Worm (Caenorhabditis elegans) whole organism, young adult: ENCODE data around the gene C49A9.10.

Experiments
- Y79H2A.3 ChIP-seq: fragments of 200-800 bp; sonication (Bioruptor generic); conservative IDR thresholded peaks from 2 replicates; pipeline ENCODE4 v1.3.6; 2022; ENCODE audit warnings: missing genetic modification reagents, missing genetic modification characterization, missing compliant biosample characterization
- chd-7 ChIP-seq: sonication (generic microtip); optimal IDR thresholded peaks from 2 replicates; lab custom pipeline; 2016; ENCODE audit warnings: mild to moderate bottlenecking, missing genetic modification characterization, moderate library complexity, missing compliant biosample characterization
- lin-26 ChIP-seq: fragments of 200-800 bp; sonication (Bioruptor generic); IDR thresholded peaks from 2 replicates; pipeline ENCODE4 v1.3.6; 2022; ENCODE audit warnings: missing genetic modification reagents, missing genetic modification characterization, missing compliant biosample characterization
- lin-35 ChIP-seq, 3 experiments: fragments of 150-350 bp in 2 of 3; sonication (generic microtip) in 1 of 3; optimal IDR thresholded peaks; 2 replicates each; lab custom pipeline; 2014 to 2018; ENCODE audit warnings: missing biosample characterization in 3 of 3, missing genetic modification characterization in 3 of 3, missing genetic modification reagents in 3 of 3
- nhr-90 ChIP-seq: sonication (generic microtip); optimal IDR thresholded peaks from 2 replicates; lab custom pipeline; 2016; ENCODE audit warnings: missing genotype, mild to moderate bottlenecking, missing genetic modification characterization, missing compliant biosample characterization
- pha-4 ChIP-seq: fragments of 150-350 bp; sonication (generic microtip); optimal IDR thresholded peaks from 2 replicates; lab custom pipeline; 2014; ENCODE audit warnings: missing biosample characterization, missing genetic modification reagents, missing genetic modification characterization
- sptf-2 ChIP-seq: fragments of 200-800 bp; sonication (Bioruptor generic); optimal IDR thresholded peaks from 2 replicates; lab custom pipeline; 2018; ENCODE audit warnings: mild to moderate bottlenecking, missing genetic modification characterization, missing compliant biosample characterization
- tbp1 ChIP-seq: fragments of 200-800 bp; sonication (Bioruptor generic); optimal IDR thresholded peaks from 2 replicates; lab custom pipeline; 2018; ENCODE audit warnings: mild to moderate bottlenecking, missing genetic modification characterization, missing compliant biosample characterization
- ztf-6 ChIP-seq: fragments of 200-800 bp; sonication (Bioruptor generic); IDR thresholded peaks from 2 replicates; pipeline ENCODE4 v1.3.6; 2022; ENCODE audit warnings: missing genetic modification reagents, missing genetic modification characterization, missing compliant biosample characterization

DNA sequence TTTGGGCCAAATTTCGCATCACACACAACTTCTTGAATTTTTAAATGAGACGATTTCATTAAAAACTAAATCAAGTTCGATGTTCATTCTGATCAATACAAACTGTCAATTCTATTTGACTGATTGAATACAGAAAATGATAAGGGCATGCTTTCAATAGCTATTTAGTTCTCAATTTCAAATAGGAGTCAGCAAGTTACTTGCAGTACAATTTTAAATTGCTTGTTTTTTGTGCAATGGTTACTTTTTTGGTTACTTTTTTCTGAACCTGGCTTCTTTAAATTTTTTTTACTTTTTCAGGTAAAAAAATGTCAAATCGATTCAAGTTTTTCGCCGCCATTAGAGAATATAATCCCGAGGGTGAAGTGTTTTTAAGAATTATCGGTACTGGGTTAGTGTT, 19.0 kb upstream of the C49A9.10 start, which contains the start of gene C49A9.2:
- no peak for TF ChIP-seq lin-26 (GFP tag; lab: Robert Waterston, UW)
- TF ChIP-seq tbp1 (GFP tag; lab: Kevin White, UChicago): no peak
- TF ChIP-seq nhr-90 (tag; lab: Kevin White, UChicago): no peak
- TF ChIP-seq lin-35 (GFP tag; optimal IDR thresholded peaks at IDR 0.05; lab: Kevin White, UChicago): no peak
- no peak for TF ChIP-seq chd-7
- TF ChIP-seq pha-4: no peak
- no peak for TF ChIP-seq sptf-2
- no peak for TF ChIP-seq ztf-6
- TF ChIP-seq Y79H2A.3 (GFP tag; lab: Robert Waterston, UW): no peak
